Fruit fly (Drosophila melanogaster) whole organism, pupa: ENCODE measurements around the gene CG16974.

Source experiments
- CG10348 ChIP-seq: fragments of 200-800 bp; sonication (Bioruptor generic); IDR thresholded peaks from 2 replicates; pipeline ENCODE4 v1.3.6; 2022; ENCODE audit warnings: missing biosample characterization, missing genetic modification characterization
- CG12605 ChIP-seq: fragments of 200-800 bp; sonication (Bioruptor generic); IDR thresholded peaks from 2 replicates; pipeline ENCODE4 v1.3.6; 2022; ENCODE audit warnings: missing biosample characterization, missing genetic modification characterization
- CG13204 ChIP-seq: fragments of 200-800 bp; sonication (Bioruptor generic); optimal IDR thresholded peaks from 2 replicates; lab custom pipeline; 2018; ENCODE audit warnings: missing biosample characterization, mild to moderate bottlenecking, missing genetic modification characterization, moderate library complexity
- CG14655 ChIP-seq: fragments of 200-800 bp; sonication (Bioruptor generic); optimal IDR thresholded peaks from 3 replicates; lab custom pipeline; 2017; ENCODE audit warnings: mild to moderate bottlenecking, missing biosample characterization, missing genetic modification reagents, missing genetic modification characterization
- CG15710 ChIP-seq: fragments of 200-800 bp; sonication (Bioruptor generic); optimal IDR thresholded peaks from 2 replicates; lab custom pipeline; 2018; ENCODE audit warnings: missing biosample characterization, mild to moderate bottlenecking, missing genetic modification characterization, moderate library complexity
- CG17806 ChIP-seq: fragments of 200-800 bp; sonication (Bioruptor generic); optimal IDR thresholded peaks from 2 replicates; lab custom pipeline; 2018; ENCODE audit warnings: missing biosample characterization, mild to moderate bottlenecking, missing genetic modification characterization, moderate library complexity
- CG32121 ChIP-seq: fragments of 200-800 bp; sonication (Bioruptor generic); IDR thresholded peaks from 2 replicates; pipeline ENCODE4 v1.3.6; 2022; ENCODE audit warnings: missing biosample characterization, missing genetic modification characterization
- CG34367 ChIP-seq: fragments of 200-800 bp; sonication (Bioruptor generic); optimal IDR thresholded peaks from 2 replicates; lab custom pipeline; 2018; ENCODE audit warnings: missing biosample characterization, mild to moderate bottlenecking, missing genetic modification characterization
- CG4496 ChIP-seq: fragments of 200-800 bp; sonication (Bioruptor generic); IDR thresholded peaks from 3 replicates; pipeline ENCODE4 v1.3.6; 2022; ENCODE audit warnings: missing biosample characterization, missing genetic modification characterization
- CG8159 ChIP-seq: fragments of 200-800 bp; sonication (Bioruptor generic); optimal IDR thresholded peaks from 3 replicates; lab custom pipeline; 2018; ENCODE audit warnings: missing biosample characterization, mild to moderate bottlenecking, missing genetic modification characterization, moderate library complexity
- CG8301 ChIP-seq: fragments of 200-800 bp; sonication (Bioruptor generic); optimal IDR thresholded peaks from 2 replicates; lab custom pipeline; 2018; ENCODE audit warnings: missing biosample characterization, mild to moderate bottlenecking, missing genetic modification characterization
- CG9948 ChIP-seq: fragments of 200-800 bp; sonication (Bioruptor generic); optimal IDR thresholded peaks from 2 replicates; lab custom pipeline; 2018; ENCODE audit warnings: missing biosample characterization, mild to moderate bottlenecking, missing genetic modification characterization, moderate library complexity
- D1 ChIP-seq: fragments of 200-800 bp; sonication (Bioruptor generic); optimal IDR thresholded peaks from 2 replicates; lab custom pipeline; 2018; ENCODE audit warnings: missing biosample characterization, mild to moderate bottlenecking, missing genetic modification characterization, moderate library complexity
- EcR ChIP-seq: fragments of 200-800 bp; sonication (Bioruptor generic); optimal IDR thresholded peaks from 3 replicates; lab custom pipeline; 2019; ENCODE audit warnings: missing biosample characterization, missing genetic modification characterization, mild to moderate bottlenecking, moderate library complexity, missing genetic modification reagents
- Ets98B ChIP-seq: fragments of 200-800 bp; sonication (Bioruptor generic); IDR thresholded peaks from 2 replicates; pipeline ENCODE4 v1.3.6; 2022; ENCODE audit warnings: missing biosample characterization, missing genetic modification characterization
- Pif1A ChIP-seq: fragments of 200-800 bp; sonication (Bioruptor generic); optimal IDR thresholded peaks from 3 replicates; lab custom pipeline; 2016; ENCODE audit warnings: missing biosample characterization, missing genetic modification characterization
- Pif1B ChIP-seq: fragments of 200-800 bp; sonication (Bioruptor generic); optimal IDR thresholded peaks from 3 replicates; lab custom pipeline; 2016; ENCODE audit warnings: missing biosample characterization, missing genetic modification characterization
- Snoo ChIP-seq: fragments of 200-800 bp; sonication (Bioruptor generic); optimal IDR thresholded peaks from 3 replicates; lab custom pipeline; 2017; ENCODE audit warnings: missing biosample characterization, mild to moderate bottlenecking, missing genetic modification characterization, inconsistent platforms
- fd96Ca ChIP-seq: fragments of 200-800 bp; sonication (Bioruptor generic); IDR thresholded peaks from 3 replicates; pipeline ENCODE4 v1.3.6; 2022; ENCODE audit warnings: missing biosample characterization, missing genetic modification characterization
- gl ChIP-seq: fragments of 200-800 bp; sonication (Bioruptor generic); optimal IDR thresholded peaks from 2 replicates; lab custom pipeline; 2018; ENCODE audit warnings: missing biosample characterization, mild to moderate bottlenecking, missing genetic modification characterization
- rn ChIP-seq: fragments of 200-800 bp; sonication (Bioruptor generic); IDR thresholded peaks from 2 replicates; pipeline ENCODE4 v1.3.6; 2022; ENCODE audit warnings: missing biosample characterization, missing genetic modification characterization

CG16974 gene

dm6 chr2L:13206857-13207463 lies 15.2 kb upstream of the CG16974 start:
- TF ChIP-seq CG32121 (GFP tag; lab: Robert Waterston, UW) (peak; percentile 17; the same call in 1 of the 2 replicates), CG12605 (no peak), CG15710 (tag; lab: Kevin White, UChicago) (no peak), gl (tag; lab: Kevin White, UChicago) (no peak), CG4496 (GFP tag; lab: Robert Waterston, UW) (0 out of 3 replicates have a peak, but pooled peaks have one; percentile 13), CG8301 (tag; lab: Kevin White, UChicago) (no peak), D1 (tag; lab: Kevin White, UChicago) (no peak), CG9948 (tag; lab: Kevin White, UChicago) (no peak), EcR (no peak), CG8159 (no peak), Snoo (tag; lab: Kevin White, UChicago) (no peak), CG34367 (tag; lab: Kevin White, UChicago) (no peak), Pif1A (GFP tag; lab: Kevin White, UChicago) (no peak), Ets98B (GFP tag; lab: Robert Waterston, UW) (no peak), fd96Ca (GFP tag; lab: Robert Waterston, UW) (no peak), CG17806 (tag; lab: Kevin White, UChicago) (no peak)

- TF ChIP-seq Pif1B (GFP tag; lab: Kevin White, UChicago) (no peak), CG17806 (tag; lab: Kevin White, UChicago) (no peak), CG15710 (tag; lab: Kevin White, UChicago) (no peak), fd96Ca (GFP tag; lab: Robert Waterston, UW) (no peak), CG32121 (GFP tag; lab: Robert Waterston, UW) (peak; percentile 36; the same call in 1 of the 2 replicates), Ets98B (GFP tag; lab: Robert Waterston, UW) (peak; percentile 48), CG10348 (GFP tag; lab: Robert Waterston, UW) (no peak), CG8301 (tag; lab: Kevin White, UChicago) (no peak), D1 (tag; lab: Kevin White, UChicago) (no peak), CG12605 (peak; percentile 62; the same call in 1 of the 2 replicates), CG14655 (GFP tag; lab: Kevin White, UChicago) (no peak), CG8159 (no peak), CG9948 (tag; lab: Kevin White, UChicago) (no peak), CG4496 (GFP tag; lab: Robert Waterston, UW) (no peak), gl (tag; lab: Kevin White, UChicago) (no peak), rn (GFP tag; lab: Robert Waterston, UW) (no peak), Pif1A (GFP tag; lab: Kevin White, UChicago) (no peak), CG13204 (GFP tag; lab: Kevin White, UChicago) (no peak), Snoo (tag; lab: Kevin White, UChicago) (no peak), EcR (peak; percentile 92), CG34367 (tag; lab: Kevin White, UChicago) (no peak)
- TF ChIP-seq, all 21 proteins: peak for 4
These were observed 14.4 kb upstream of the CG16974 start for dm6 chr2L:13206077-13206668.

- no peak for TF ChIP-seq CG8159
- TF ChIP-seq CG32121 (GFP tag; lab: Robert Waterston, UW), result peak; percentile 45; the same call in 1 of the 2 replicates
- TF ChIP-seq CG4496 (GFP tag; lab: Robert Waterston, UW), result no peak
- no peak for TF ChIP-seq Pif1B (GFP tag; lab: Kevin White, UChicago)
- no peak for TF ChIP-seq D1 (tag; lab: Kevin White, UChicago)
- TF ChIP-seq gl (tag; lab: Kevin White, UChicago), result peak; percentile 3
- no peak for TF ChIP-seq CG15710 (tag; lab: Kevin White, UChicago)
- peak; percentile 44; the same call in 1 of the 3 replicates for TF ChIP-seq fd96Ca (GFP tag; lab: Robert Waterston, UW)
- peak; percentile 49 for TF ChIP-seq EcR
- TF ChIP-seq CG34367 (tag; lab: Kevin White, UChicago), result no peak
- TF ChIP-seq CG10348 (GFP tag; lab: Robert Waterston, UW), result no peak
- no peak for TF ChIP-seq CG9948 (tag; lab: Kevin White, UChicago)
- no peak for TF ChIP-seq CG17806 (tag; lab: Kevin White, UChicago)
- no peak for TF ChIP-seq rn (GFP tag; lab: Robert Waterston, UW)
- TF ChIP-seq CG14655 (GFP tag; lab: Kevin White, UChicago), result no peak
- TF ChIP-seq Ets98B (GFP tag; lab: Robert Waterston, UW), result peak; percentile 9; the same call in 1 of the 2 replicates
- TF ChIP-seq Snoo (tag; lab: Kevin White, UChicago), result peak; percentile 48
- TF ChIP-seq CG8301 (tag; lab: Kevin White, UChicago), result no peak
- TF ChIP-seq Pif1A (GFP tag; lab: Kevin White, UChicago), result no peak
- peak; percentile 54 for TF ChIP-seq CG13204 (GFP tag; lab: Kevin White, UChicago)
- TF ChIP-seq CG12605, result 0 out of 2 replicates have a peak, but pooled peaks have one; percentile 10
- TF ChIP-seq, all 21 proteins: peak for 8
These were observed 13.5 kb upstream of the CG16974 start for dm6 chr2L:13205256-13205655.

dm6 chr2L:13204151-13204550 lies 12.4 kb upstream of the CG16974 start:
- TF ChIP-seq Pif1B (GFP tag; lab: Kevin White, UChicago) (no peak), CG12605 (no peak), CG4496 (GFP tag; lab: Robert Waterston, UW) (no peak), CG14655 (GFP tag; lab: Kevin White, UChicago) (no peak), CG32121 (GFP tag; lab: Robert Waterston, UW) (no peak), Ets98B (GFP tag; lab: Robert Waterston, UW) (no peak), CG10348 (GFP tag; lab: Robert Waterston, UW) (no peak), Pif1A (GFP tag; lab: Kevin White, UChicago) (no peak), CG13204 (GFP tag; lab: Kevin White, UChicago) (no peak), fd96Ca (GFP tag; lab: Robert Waterston, UW) (no peak), CG9948 (tag; lab: Kevin White, UChicago) (no peak), gl (tag; lab: Kevin White, UChicago) (no peak), rn (GFP tag; lab: Robert Waterston, UW) (no peak), CG8159 (no peak), CG8301 (tag; lab: Kevin White, UChicago) (no peak), D1 (tag; lab: Kevin White, UChicago) (no peak), CG17806 (tag; lab: Kevin White, UChicago) (no peak)
